Worm (Caenorhabditis elegans) whole organism, mixed stage, embryonic: ENCODE results near the gene F53F4.15.

Experiments used
- flh-1 ChIP-seq: fragments of 200-800 bp; sonication (Bioruptor generic); optimal IDR thresholded peaks from 2 replicates; lab custom pipeline; 2018; ENCODE audit warnings: mild to moderate bottlenecking, missing genetic modification characterization, moderate library complexity, missing compliant biosample characterization
- lsy-2 ChIP-seq: fragments of 150-350 bp; optimal IDR thresholded peaks from 2 replicates; lab custom pipeline; 2014; ENCODE audit warnings: missing biosample characterization, missing genetic modification characterization
- nhr-12 ChIP-seq: fragments of 150-350 bp; optimal IDR thresholded peaks from 2 replicates; lab custom pipeline; 2014; ENCODE audit warnings: missing biosample characterization, missing genetic modification characterization
- nhr-237 ChIP-seq: fragments of 150-350 bp; optimal IDR thresholded peaks from 2 replicates; lab custom pipeline; 2014; ENCODE audit warnings: missing biosample characterization, missing genetic modification characterization
- nhr-28 ChIP-seq: fragments of 150-350 bp; optimal IDR thresholded peaks from 2 replicates; lab custom pipeline; 2014; ENCODE audit warnings: missing biosample characterization, missing genetic modification characterization
- nhr-76 ChIP-seq: sonication (generic microtip); optimal IDR thresholded peaks from 2 replicates; lab custom pipeline; 2017; ENCODE audit warnings: missing biosample characterization, missing genetic modification characterization
- unc-39 ChIP-seq: fragments of 150-350 bp; optimal IDR thresholded peaks from 2 replicates; lab custom pipeline; 2014; ENCODE audit warnings: missing biosample characterization, missing genetic modification characterization
- unc-62 ChIP-seq: fragments of 150-350 bp; optimal IDR thresholded peaks from 2 replicates; lab custom pipeline; 2014; ENCODE audit warnings: missing biosample characterization, missing genetic modification reagents, missing genetic modification characterization
- zip-8 ChIP-seq: fragments of 150-350 bp; optimal IDR thresholded peaks from 2 replicates; lab custom pipeline; 2014; ENCODE audit warnings: missing biosample characterization, missing genetic modification characterization

DNA sequence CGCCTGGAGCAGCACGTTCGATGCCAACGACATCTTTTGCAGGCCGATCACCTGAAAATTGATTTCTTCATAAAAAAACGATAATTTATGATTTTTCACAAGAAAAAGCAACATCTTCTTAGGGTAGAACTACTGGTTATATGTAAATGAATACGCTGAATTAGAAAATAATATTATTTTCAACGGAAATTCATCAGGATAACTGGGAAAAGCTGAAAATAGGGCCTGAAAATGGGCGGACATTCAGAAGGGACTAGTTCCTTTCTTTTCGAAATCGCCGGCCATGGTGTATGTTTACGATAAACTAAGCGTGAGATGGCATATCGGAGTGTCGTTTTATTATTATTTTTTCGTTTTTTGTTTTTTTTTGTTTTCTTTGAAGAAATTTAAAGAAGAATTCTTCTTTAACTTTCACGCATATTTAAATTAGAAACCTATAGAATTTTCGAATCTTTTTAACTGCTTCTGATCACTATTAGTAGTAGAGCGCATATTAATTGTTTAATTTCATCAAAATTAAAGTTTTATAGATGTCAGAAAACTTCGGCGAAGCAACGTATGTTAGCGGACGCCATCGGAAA, 4.8 kb downstream of the F53F4.15 start, which contains the start of the genes nduv-2 and F53F4.12:
- TF ChIP-seq flh-1 (GFP tag; lab: Kevin White, UChicago) (no peak), nhr-12 (tag; lab: Kevin White, UChicago) (no peak), lsy-2 (no peak), nhr-76 (tag; lab: Kevin White, UChicago) (no peak), nhr-28 (no peak), unc-39 (tag; lab: Kevin White, UChicago) (no peak), zip-8 (tag; lab: Kevin White, UChicago) (no peak), unc-62 (GFP tag; lab: Kevin White, UChicago) (no peak), nhr-237 (tag; lab: Kevin White, UChicago) (no peak)
